Worm (Caenorhabditis elegans) whole organism, L2 larva: ENCODE measurements around the gene Y17D7B.2.

Source experiments
- F13H6.1 ChIP-seq: sonication (generic microtip); optimal IDR thresholded peaks from 2 replicates; lab custom pipeline; 2016; ENCODE audit warnings: missing genetic modification characterization, missing compliant biosample characterization
- R02D3.7 ChIP-seq: fragments of 150-350 bp; optimal IDR thresholded peaks from 2 replicates; lab custom pipeline; 2014; ENCODE audit warnings: missing biosample characterization, missing genetic modification characterization
- Y55F3AM.14 ChIP-seq: fragments of 200-800 bp; sonication (Bioruptor generic); optimal IDR thresholded peaks from 2 replicates; lab custom pipeline; 2018; ENCODE audit warnings: mild to moderate bottlenecking, missing genetic modification characterization, missing compliant biosample characterization
- ZK546.5 ChIP-seq: sonication (generic microtip); optimal IDR thresholded peaks from 2 replicates; lab custom pipeline; 2017; ENCODE audit warnings: missing biosample characterization, missing genetic modification characterization
- aly-2 ChIP-seq: fragments of 150-350 bp; optimal IDR thresholded peaks from 2 replicates; lab custom pipeline; 2014; ENCODE audit warnings: missing biosample characterization, missing genetic modification characterization
- ama-1 ChIP-seq: fragments of 150-350 bp; optimal IDR thresholded peaks from 2 replicates; lab custom pipeline; 2018; ENCODE audit warnings: inconsistent platforms
- blmp-1 ChIP-seq: sonication (generic microtip); optimal IDR thresholded peaks from 2 replicates; lab custom pipeline; 2017; ENCODE audit warnings: missing genetic modification characterization, mild to moderate bottlenecking, missing compliant biosample characterization, antibody characterized with exemption, moderate library complexity; ENCODE audit not compliant: insufficient read depth
- ceh-16 ChIP-seq: fragments of 150-350 bp; optimal IDR thresholded peaks from 2 replicates; lab custom pipeline; 2014; ENCODE audit warnings: missing biosample characterization, missing genetic modification characterization
- ceh-82 ChIP-seq: fragments of 150-350 bp; optimal IDR thresholded peaks from 2 replicates; lab custom pipeline; 2014; ENCODE audit warnings: missing biosample characterization, missing genetic modification characterization
- egl-27 ChIP-seq: sonication (generic microtip); optimal IDR thresholded peaks from 3 replicates; lab custom pipeline; 2017; ENCODE audit warnings: missing biosample characterization, missing genetic modification reagents, missing genetic modification characterization
- elt-1 ChIP-seq: fragments of 150-350 bp; optimal IDR thresholded peaks from 2 replicates; lab custom pipeline; 2014; ENCODE audit warnings: missing biosample characterization, missing genetic modification characterization
- elt-3 ChIP-seq: sonication (generic microtip); optimal IDR thresholded peaks from 2 replicates; lab custom pipeline; 2017; ENCODE audit warnings: missing biosample characterization, missing genetic modification characterization
- lin-11 ChIP-seq: fragments of 150-350 bp; sonication (generic microtip); optimal IDR thresholded peaks from 2 replicates; lab custom pipeline; 2014; ENCODE audit warnings: missing biosample characterization, missing genetic modification characterization, inconsistent platforms, mixed read lengths
- lin-39 ChIP-seq: fragments of 150-350 bp; optimal IDR thresholded peaks from 2 replicates; lab custom pipeline; 2014; ENCODE audit warnings: missing biosample characterization, missing genetic modification reagents, missing genetic modification characterization
- lsy-2 ChIP-seq, 2 experiments: fragments of 150-350 bp in 1 of 2; sonication (generic microtip) in 1 of 2; optimal IDR thresholded peaks; 2 replicates each; lab custom pipeline; 2014 to 2017; ENCODE audit warnings: missing biosample characterization in 2 of 2, missing genetic modification characterization in 2 of 2
- mab-5 ChIP-seq: fragments of 150-350 bp; optimal IDR thresholded peaks from 2 replicates; lab custom pipeline; 2014; ENCODE audit warnings: missing biosample characterization, missing genetic modification characterization
- mbf-1 ChIP-seq: sonication (generic microtip); optimal IDR thresholded peaks from 2 replicates; lab custom pipeline; 2017; ENCODE audit warnings: missing biosample characterization, missing genetic modification characterization
- mdl-1 ChIP-seq, 2 experiments: fragments of 150-350 bp in 1 of 2; sonication (generic microtip) in 1 of 2; optimal IDR thresholded peaks; 2 replicates each; lab custom pipeline; 2017; ENCODE audit warnings: missing biosample characterization in 2 of 2, missing genetic modification characterization in 2 of 2
- nhr-11 ChIP-seq: fragments of 150-350 bp; optimal IDR thresholded peaks from 2 replicates; lab custom pipeline; 2014; ENCODE audit warnings: missing biosample characterization, missing genetic modification characterization
- nhr-12 ChIP-seq: fragments of 150-350 bp; optimal IDR thresholded peaks from 2 replicates; lab custom pipeline; 2014; ENCODE audit warnings: missing biosample characterization, missing genetic modification characterization
- nhr-129 ChIP-seq: fragments of 150-350 bp; optimal IDR thresholded peaks from 2 replicates; lab custom pipeline; 2014; ENCODE audit warnings: missing biosample characterization, missing genetic modification characterization
- nhr-23 ChIP-seq: fragments of 150-350 bp; optimal IDR thresholded peaks from 2 replicates; lab custom pipeline; 2014; ENCODE audit warnings: missing biosample characterization, missing genetic modification reagents, missing genetic modification characterization
- nhr-237 ChIP-seq: fragments of 150-350 bp; optimal IDR thresholded peaks from 2 replicates; lab custom pipeline; 2014; ENCODE audit warnings: missing biosample characterization, missing genetic modification characterization
- nhr-25 ChIP-seq: fragments of 150-350 bp; sonication (generic microtip); optimal IDR thresholded peaks from 3 replicates; lab custom pipeline; 2014; ENCODE audit warnings: missing biosample characterization, missing genetic modification characterization
- nhr-6 ChIP-seq: fragments of 150-350 bp; optimal IDR thresholded peaks from 2 replicates; lab custom pipeline; 2014; ENCODE audit warnings: missing biosample characterization, missing genetic modification characterization
- nhr-77 ChIP-seq: fragments of 150-350 bp; optimal IDR thresholded peaks from 2 replicates; lab custom pipeline; 2014; ENCODE audit warnings: missing biosample characterization, missing genetic modification characterization
- peb-1 ChIP-seq: fragments of 150-350 bp; optimal IDR thresholded peaks from 2 replicates; lab custom pipeline; 2014; ENCODE audit warnings: missing biosample characterization, missing genetic modification characterization
- sem-4 ChIP-seq: fragments of 150-350 bp; optimal IDR thresholded peaks from 2 replicates; lab custom pipeline; 2014; ENCODE audit warnings: missing biosample characterization, missing genetic modification reagents, missing genetic modification characterization
- skn-1 ChIP-seq: sonication (generic microtip); optimal IDR thresholded peaks from 2 replicates; lab custom pipeline; 2017; ENCODE audit warnings: missing biosample characterization, missing genetic modification characterization
- sma-3 ChIP-seq: sonication (generic microtip); optimal IDR thresholded peaks from 2 replicates; lab custom pipeline; 2016; ENCODE audit warnings: missing genetic modification reagents, missing genetic modification characterization, missing compliant biosample characterization
- sma-9 ChIP-seq, 2 experiments: fragments of 150-350 bp in 1 of 2; sonication (generic microtip) in 1 of 2; optimal IDR thresholded peaks; 2 replicates each; lab custom pipeline; 2014 to 2016; ENCODE audit warnings: missing genetic modification characterization in 2 of 2, mild to moderate bottlenecking in 1 of 2, missing biosample characterization in 1 of 2, missing compliant biosample characterization in 1 of 2, missing genetic modification reagents in 1 of 2, moderate library complexity in 1 of 2
- unc-39 ChIP-seq: fragments of 150-350 bp; optimal IDR thresholded peaks from 2 replicates; lab custom pipeline; 2014; ENCODE audit warnings: missing biosample characterization, missing genetic modification characterization
- unc-55 ChIP-seq: fragments of 150-350 bp; sonication (generic microtip); optimal IDR thresholded peaks from 3 replicates; lab custom pipeline; 2014; ENCODE audit warnings: missing biosample characterization, missing genetic modification reagents, missing genetic modification characterization
- unc-62 ChIP-seq: fragments of 150-350 bp; optimal IDR thresholded peaks from 2 replicates; lab custom pipeline; 2014; ENCODE audit warnings: missing biosample characterization, missing genetic modification reagents, missing genetic modification characterization
- ztf-11 ChIP-seq: sonication (generic microtip); optimal IDR thresholded peaks from 2 replicates; lab custom pipeline; 2017; ENCODE audit warnings: missing biosample characterization, missing genetic modification characterization
- ztf-4 ChIP-seq: fragments of 150-350 bp; optimal IDR thresholded peaks from 2 replicates; lab custom pipeline; 2014; ENCODE audit warnings: missing biosample characterization, missing genetic modification characterization

Y17D7B.2 gene

ce11 chrV:18806409-18806808, 18.9 kb downstream of the Y17D7B.2 start, which contains the start of gene sri-10:
TSS of gene sri-10 (minus strand) at chrV:18806509.
- TF ChIP-seq skn-1 (tag; lab: Kevin White, UChicago): no peak

ce11 chrV:18808621-18809020, 21.1 kb downstream of the Y17D7B.2 start, which contains the start of gene C54E10.6:
TSS of gene C54E10.6 (minus strand) at chrV:18808729.
- no peak for TF ChIP-seq ZK546.5 (tag; lab: Kevin White, UChicago)
- peak in 1 of 2 experiments; percentile 8 for TF ChIP-seq lsy-2 (tag; optimal IDR thresholded peaks at IDR 0.05; lab: Kevin White, UChicago)
- no peak for TF ChIP-seq ceh-16 (tag; lab: Kevin White, UChicago)
- TF ChIP-seq elt-3 (tag; lab: Kevin White, UChicago): no peak
- TF ChIP-seq lin-11 (tag; lab: Kevin White, UChicago): peak; percentile 2
- TF ChIP-seq unc-55 (GFP tag; lab: Kevin White, UChicago): peak; percentile 21
- TF ChIP-seq sma-9 (GFP tag; optimal IDR thresholded peaks at IDR 0.05; lab: Kevin White, UChicago): peak; percentile 13
- no peak for TF ChIP-seq sma-9 (tag; optimal IDR thresholded peaks at IDR 0.05; lab: Kevin White, UChicago)
- TF ChIP-seq, all 48 proteins: peak for 4

- TF ChIP-seq ztf-11 (no peak), nhr-11 (tag; lab: Kevin White, UChicago) (no peak), nhr-25 (tag; lab: Kevin White, UChicago) (no peak), skn-1 (tag; lab: Kevin White, UChicago) (no peak), unc-62 (GFP tag; lab: Kevin White, UChicago) (no peak), ceh-16 (tag; lab: Kevin White, UChicago) (no peak), lin-39 (tag; lab: Kevin White, UChicago) (no peak), unc-39 (tag; lab: Kevin White, UChicago) (no peak), unc-55 (GFP tag; lab: Kevin White, UChicago) (no peak), peb-1 (tag; lab: Kevin White, UChicago) (no peak), nhr-129 (no peak), elt-3 (tag; lab: Kevin White, UChicago) (no peak), elt-1 (tag; lab: Kevin White, UChicago) (no peak), ama-1 (lab: Kevin White, UChicago) (no peak), nhr-77 (tag; lab: Kevin White, UChicago) (no peak)
Observed at ce11 chrV:18810705-18811104, 23.2 kb downstream of the Y17D7B.2 start, which contains the start of gene C54E10.3. TSS of gene C54E10.3 (plus strand) at chrV:18811005.

ce11 chrV:18811360-18811759, 23.8 kb downstream of the Y17D7B.2 start, which contains the start of gene C54E10.7:
TSS of gene C54E10.7 (plus strand) at chrV:18811660.
- TF ChIP-seq nhr-23 (tag; lab: Kevin White, UChicago): no peak
- TF ChIP-seq nhr-12 (tag; lab: Kevin White, UChicago): no peak
- TF ChIP-seq ama-1 (lab: Kevin White, UChicago): no peak
- TF ChIP-seq nhr-77 (tag; lab: Kevin White, UChicago): no peak
- no peak for TF ChIP-seq Y55F3AM.14 (GFP tag; lab: Kevin White, UChicago)
- no peak for TF ChIP-seq mbf-1
- TF ChIP-seq sma-9 (GFP tag; optimal IDR thresholded peaks at IDR 0.05; lab: Kevin White, UChicago): no peak
- TF ChIP-seq sma-9 (tag; optimal IDR thresholded peaks at IDR 0.05; lab: Kevin White, UChicago): no peak
- TF ChIP-seq blmp-1 (tag; lab: Kevin White, UChicago): no peak
- TF ChIP-seq nhr-25 (tag; lab: Kevin White, UChicago): no peak
- no peak for TF ChIP-seq nhr-11 (tag; lab: Kevin White, UChicago)
- no peak for TF ChIP-seq lin-39 (tag; lab: Kevin White, UChicago)
- TF ChIP-seq sem-4 (tag; lab: Kevin White, UChicago): no peak
- no peak for TF ChIP-seq unc-39 (tag; lab: Kevin White, UChicago)
- no peak for TF ChIP-seq mdl-1 (tag; optimal IDR thresholded peaks at IDR 0.05; lab: Kevin White, UChicago)
- TF ChIP-seq egl-27 (tag; lab: Kevin White, UChicago): no peak
- TF ChIP-seq F13H6.1 (tag; lab: Kevin White, UChicago): no peak
- TF ChIP-seq ceh-82: no peak
- TF ChIP-seq nhr-6 (tag; lab: Kevin White, UChicago): no peak

ce11 chrV:18819643-18820042, 32.1 kb downstream of the Y17D7B.2 start, which contains the start of gene ncs-5:
TSS of gene ncs-5 (plus strand) at chrV:18819766.
- TF ChIP-seq lsy-2 (tag; optimal IDR thresholded peaks at IDR 0.05; lab: Kevin White, UChicago) (no peak), ZK546.5 (tag; lab: Kevin White, UChicago) (no peak), sma-3 (GFP tag; lab: Kevin White, UChicago) (no peak), mab-5 (no peak), nhr-25 (tag; lab: Kevin White, UChicago) (no peak), blmp-1 (tag; lab: Kevin White, UChicago) (no peak), ztf-4 (tag; lab: Kevin White, UChicago) (no peak), R02D3.7 (tag; lab: Kevin White, UChicago) (no peak), mdl-1 (tag; optimal IDR thresholded peaks at IDR 0.05; lab: Kevin White, UChicago) (no peak), nhr-237 (tag; lab: Kevin White, UChicago) (no peak), sma-9 (GFP tag; optimal IDR thresholded peaks at IDR 0.05; lab: Kevin White, UChicago) (no peak), sma-9 (tag; optimal IDR thresholded peaks at IDR 0.05; lab: Kevin White, UChicago) (no peak), aly-2 (tag; lab: Kevin White, UChicago) (no peak)
- TF ChIP-seq, all 48 proteins: peak for 0
